Fruit fly (Drosophila melanogaster): ENCODE data around the gene Mob2.

The Mob2 gene

dm6 chr3L:11511921-11512320, 50.1 kb downstream of the Mob2 start, which contains the start of gene Sgs3:
TSS of gene Sgs3 (plus strand) at chr3L:11512221.
- TF ChIP-seq CG9948 (tag; optimal IDR thresholded peaks at IDR 0.05) (no peak), EcR (GFP tag; optimal IDR thresholded peaks at IDR 0.05) (no peak), fd96Ca (GFP tag; IDR thresholded peaks at IDR 0.05) (no peak), CG8301 (tag; optimal IDR thresholded peaks at IDR 0.05) (no peak), CG15710 (tag; optimal IDR thresholded peaks at IDR 0.05) (no peak), Pif1B (GFP tag; optimal IDR thresholded peaks at IDR 0.05) (no peak), D1 (tag; optimal IDR thresholded peaks at IDR 0.05) (no peak), CG13204 (GFP tag; optimal IDR thresholded peaks at IDR 0.05) (no peak), CG8159 (tag; optimal IDR thresholded peaks at IDR 0.05) (no peak)

dm6 chr3L:11511243-11511642, 50.8 kb downstream of the Mob2 start:
- TF ChIP-seq D1 (tag; optimal IDR thresholded peaks at IDR 0.05) (peak; percentile 62), CG12605 (GFP tag; IDR thresholded peaks at IDR 0.05) (no peak), CG17806 (tag; optimal IDR thresholded peaks at IDR 0.05) (no peak), rn (GFP tag; IDR thresholded peaks at IDR 0.05) (no peak), EcR (GFP tag; optimal IDR thresholded peaks at IDR 0.05) (no peak), CG9948 (tag; optimal IDR thresholded peaks at IDR 0.05) (no peak), CG10348 (GFP tag; IDR thresholded peaks at IDR 0.05) (no peak)

- TF ChIP-seq CG34367 (tag; optimal IDR thresholded peaks at IDR 0.05) (no peak), CG32121 (GFP tag; IDR thresholded peaks at IDR 0.05) (no peak), CG14655 (GFP tag; optimal IDR thresholded peaks at IDR 0.05) (no peak), Pif1B (GFP tag; optimal IDR thresholded peaks at IDR 0.05) (no peak), fd96Ca (GFP tag; IDR thresholded peaks at IDR 0.05) (no peak), rn (GFP tag; IDR thresholded peaks at IDR 0.05) (no peak), Snoo (tag; optimal IDR thresholded peaks at IDR 0.05) (no peak), CG8301 (tag; optimal IDR thresholded peaks at IDR 0.05) (no peak), CG17806 (tag; optimal IDR thresholded peaks at IDR 0.05) (no peak), gl (tag; optimal IDR thresholded peaks at IDR 0.05) (no peak)
These were observed 51.5 kb downstream of the Mob2 start, which contains the start of gene CG33272 for dm6 chr3L:11510489-11510888. TSS of gene CG33272 (minus strand) at chr3L:11510589.

dm6 chr3L:11509294-11509911, 52.6 kb downstream of the Mob2 start, which contains the start of the genes Sgs8 and Sgs7:
TSS of gene Sgs8 (minus strand) at chr3L:11509394.
TSS of gene Sgs7 (plus strand) at chr3L:11509861.
- TF ChIP-seq D1 (tag; optimal IDR thresholded peaks at IDR 0.05): no peak
- TF ChIP-seq fd96Ca (GFP tag; IDR thresholded peaks at IDR 0.05): no peak
- no peak for TF ChIP-seq CG9948 (tag; optimal IDR thresholded peaks at IDR 0.05)
- TF ChIP-seq CG12605 (GFP tag; IDR thresholded peaks at IDR 0.05): no peak
- no peak for TF ChIP-seq CG10348 (GFP tag; IDR thresholded peaks at IDR 0.05)
- TF ChIP-seq CG34367 (tag; optimal IDR thresholded peaks at IDR 0.05): no peak
- TF ChIP-seq CG4496 (GFP tag; IDR thresholded peaks at IDR 0.05): no peak
- TF ChIP-seq CG32121 (GFP tag; IDR thresholded peaks at IDR 0.05): no peak
- no peak for TF ChIP-seq CG17806 (tag; optimal IDR thresholded peaks at IDR 0.05)
- TF ChIP-seq gl (tag; optimal IDR thresholded peaks at IDR 0.05): no peak
- no peak for TF ChIP-seq EcR (GFP tag; optimal IDR thresholded peaks at IDR 0.05)
- TF ChIP-seq Ets98B (GFP tag; IDR thresholded peaks at IDR 0.05): no peak

dm6 chr3L:11508337-11508736, 53.7 kb downstream of the Mob2 start, which contains the start of gene CG33500:
TSS of gene CG33500 (plus strand) at chr3L:11508637.
- TF ChIP-seq CG8159 (tag; optimal IDR thresholded peaks at IDR 0.05) (no peak), Snoo (tag; optimal IDR thresholded peaks at IDR 0.05) (no peak), CG12605 (GFP tag; IDR thresholded peaks at IDR 0.05) (no peak), CG13204 (GFP tag; optimal IDR thresholded peaks at IDR 0.05) (no peak), CG10348 (GFP tag; IDR thresholded peaks at IDR 0.05) (no peak), EcR (GFP tag; optimal IDR thresholded peaks at IDR 0.05) (no peak), Ets98B (GFP tag; IDR thresholded peaks at IDR 0.05) (no peak), gl (tag; optimal IDR thresholded peaks at IDR 0.05) (no peak), rn (GFP tag; IDR thresholded peaks at IDR 0.05) (no peak), fd96Ca (GFP tag; IDR thresholded peaks at IDR 0.05) (no peak), D1 (tag; optimal IDR thresholded peaks at IDR 0.05) (no peak), CG4496 (GFP tag; IDR thresholded peaks at IDR 0.05) (no peak), CG8301 (tag; optimal IDR thresholded peaks at IDR 0.05) (no peak), Pif1B (GFP tag; optimal IDR thresholded peaks at IDR 0.05) (no peak), CG15710 (tag; optimal IDR thresholded peaks at IDR 0.05) (no peak), CG14655 (GFP tag; optimal IDR thresholded peaks at IDR 0.05) (no peak), Pif1A (GFP tag; optimal IDR thresholded peaks at IDR 0.05) (no peak), CG17806 (tag; optimal IDR thresholded peaks at IDR 0.05) (no peak)

dm6 chr3L:11493090-11493807, 68.8 kb downstream of the Mob2 start:
- TF ChIP-seq Snoo (tag; optimal IDR thresholded peaks at IDR 0.05) (no peak), Ets98B (GFP tag; IDR thresholded peaks at IDR 0.05) (peak; percentile 24; the same call in 1 of the 2 replicates), EcR (GFP tag; optimal IDR thresholded peaks at IDR 0.05) (peak; percentile 90), gl (tag; optimal IDR thresholded peaks at IDR 0.05) (peak; percentile 7), D1 (tag; optimal IDR thresholded peaks at IDR 0.05) (no peak), CG34367 (tag; optimal IDR thresholded peaks at IDR 0.05) (no peak), CG13204 (GFP tag; optimal IDR thresholded peaks at IDR 0.05) (peak; percentile 57), CG9948 (tag; optimal IDR thresholded peaks at IDR 0.05) (peak; percentile 26), Pif1B (GFP tag; optimal IDR thresholded peaks at IDR 0.05) (peak; percentile 46), CG17806 (tag; optimal IDR thresholded peaks at IDR 0.05) (peak; percentile 40), Pif1A (GFP tag; optimal IDR thresholded peaks at IDR 0.05) (peak; percentile 41), CG15710 (tag; optimal IDR thresholded peaks at IDR 0.05) (peak; percentile 22), fd96Ca (GFP tag; IDR thresholded peaks at IDR 0.05) (no peak), CG8301 (tag; optimal IDR thresholded peaks at IDR 0.05) (peak; percentile 31), CG8159 (tag; optimal IDR thresholded peaks at IDR 0.05) (peak; percentile 47), CG14655 (GFP tag; optimal IDR thresholded peaks at IDR 0.05) (peak; percentile 67)

All from whole organism, pupa.